Worm (Caenorhabditis elegans) whole organism, midembryonic: Measurements from ENCODE around the gene lgc-39.

ENCODE experiments used
- T22C8.4 ChIP-seq: fragments of 200-800 bp; sonication (Bioruptor generic); IDR thresholded peaks from 2 replicates; pipeline ENCODE4 v1.3.6; 2022; ENCODE audit warnings: missing genetic modification characterization, missing compliant biosample characterization
- cog-1 ChIP-seq: sonication (generic microtip); optimal IDR thresholded peaks from 2 replicates; lab custom pipeline; 2016; ENCODE audit warnings: missing genetic modification characterization, missing compliant biosample characterization
- flt-1 ChIP-seq: fragments of 200-800 bp; sonication (Bioruptor generic); IDR thresholded peaks from 2 replicates; pipeline ENCODE4 v1.3.6; 2022; ENCODE audit warnings: missing genetic modification characterization, missing compliant biosample characterization
- klf-2 ChIP-seq: fragments of 200-800 bp; sonication (Bioruptor generic); conservative IDR thresholded peaks from 2 replicates; pipeline ENCODE4 v1.3.6; 2022; ENCODE audit warnings: missing genetic modification reagents, missing genetic modification characterization, missing compliant biosample characterization
- med-1 ChIP-seq: sonication (generic microtip); optimal IDR thresholded peaks from 2 replicates; lab custom pipeline; 2017; ENCODE audit warnings: missing genetic modification characterization, mild to moderate bottlenecking, missing compliant biosample characterization, antibody characterized with exemption, missing genetic modification reagents; ENCODE audit not compliant: insufficient read depth
- ref-1 ChIP-seq: fragments of 200-800 bp; sonication (Bioruptor generic); conservative IDR thresholded peaks from 2 replicates; pipeline ENCODE4 v1.3.6; 2022; ENCODE audit warnings: missing genetic modification reagents, missing genetic modification characterization, missing compliant biosample characterization
- tab-1 ChIP-seq: fragments of 200-800 bp; sonication (Bioruptor generic); IDR thresholded peaks from 2 replicates; pipeline ENCODE4 v1.3.6; 2022; ENCODE audit warnings: missing genetic modification characterization, missing compliant biosample characterization
- ztf-23 ChIP-seq: fragments of 200-800 bp; sonication (Bioruptor generic); IDR thresholded peaks from 2 replicates; pipeline ENCODE4 v1.3.6; 2022; ENCODE audit warnings: missing genetic modification reagents, missing genetic modification characterization, missing compliant biosample characterization
- ztf-29 ChIP-seq: fragments of 200-800 bp; sonication (Bioruptor generic); IDR thresholded peaks from 2 replicates; pipeline ENCODE4 v1.3.6; 2022; ENCODE audit warnings: missing genetic modification reagents, missing genetic modification characterization, missing compliant biosample characterization

lgc-39 gene

DNA sequence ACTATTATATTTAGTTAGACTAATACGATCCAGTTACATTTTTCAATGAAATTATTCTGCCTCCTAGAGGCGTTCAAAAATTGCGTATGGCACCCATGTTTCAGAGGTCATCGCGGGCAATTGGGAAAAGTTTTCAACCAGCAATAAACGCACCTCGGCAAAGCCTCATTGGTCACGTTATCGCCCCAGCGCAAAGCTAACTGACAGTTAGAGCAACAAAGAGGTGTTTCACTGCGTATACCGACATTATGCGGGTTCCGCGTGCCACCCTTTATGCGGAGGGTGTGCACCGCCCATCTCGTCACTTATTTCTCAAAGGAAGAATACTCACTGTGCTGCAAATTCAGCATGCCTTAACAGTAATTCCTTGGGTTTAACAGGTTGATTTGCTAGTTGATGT, 32.6 kb upstream of the lgc-39 start:
- TF ChIP-seq klf-2 (no peak), ref-1 (GFP tag; lab: Robert Waterston, UW) (no peak), T22C8.4 (GFP tag; lab: Robert Waterston, UW) (no peak)

DNA sequence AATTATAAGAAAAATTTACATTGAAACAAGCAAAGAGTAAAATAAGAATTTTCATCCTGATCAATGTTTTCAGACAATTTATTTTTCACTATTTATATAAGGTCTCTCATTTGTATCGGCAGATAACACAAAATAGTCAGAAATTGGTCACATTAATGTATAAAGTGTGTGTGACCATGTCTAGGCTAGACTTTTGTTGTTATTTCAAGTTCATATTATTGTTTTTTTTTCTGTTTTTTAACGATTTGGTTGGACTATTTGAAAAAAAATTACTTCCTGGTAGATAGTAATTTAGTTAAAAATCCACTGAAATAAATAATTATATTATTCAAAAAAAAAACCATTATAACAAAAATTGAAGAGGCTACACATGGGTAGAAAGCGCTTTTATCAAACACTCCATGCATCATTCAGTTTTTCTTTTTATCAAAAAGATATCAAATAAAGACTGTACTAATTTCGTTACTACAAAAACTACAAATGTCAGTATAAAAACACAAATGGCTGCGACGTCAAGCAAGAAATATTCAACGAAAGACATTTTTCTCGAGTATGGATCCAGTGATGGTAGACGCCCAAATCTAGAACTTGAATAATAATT, 30.0 kb upstream of the lgc-39 start, which contains the start of gene ugt-37:
Gene ugt-37, minus strand, starts transcription at position 69 of the 601 bp plus-strand sequence.
- no peak for TF ChIP-seq T22C8.4 (GFP tag; lab: Robert Waterston, UW)
- no peak for TF ChIP-seq tab-1 (GFP tag; lab: Robert Waterston, UW)
- TF ChIP-seq cog-1 (tag; lab: Kevin White, UChicago): no peak
- no peak for TF ChIP-seq ztf-23 (GFP tag; lab: Robert Waterston, UW)
- TF ChIP-seq klf-2: no peak
- TF ChIP-seq flt-1 (GFP tag; lab: Robert Waterston, UW): no peak
- no peak for TF ChIP-seq ztf-29 (GFP tag; lab: Robert Waterston, UW)
- TF ChIP-seq med-1 (GFP tag; lab: Kevin White, UChicago): no peak

DNA sequence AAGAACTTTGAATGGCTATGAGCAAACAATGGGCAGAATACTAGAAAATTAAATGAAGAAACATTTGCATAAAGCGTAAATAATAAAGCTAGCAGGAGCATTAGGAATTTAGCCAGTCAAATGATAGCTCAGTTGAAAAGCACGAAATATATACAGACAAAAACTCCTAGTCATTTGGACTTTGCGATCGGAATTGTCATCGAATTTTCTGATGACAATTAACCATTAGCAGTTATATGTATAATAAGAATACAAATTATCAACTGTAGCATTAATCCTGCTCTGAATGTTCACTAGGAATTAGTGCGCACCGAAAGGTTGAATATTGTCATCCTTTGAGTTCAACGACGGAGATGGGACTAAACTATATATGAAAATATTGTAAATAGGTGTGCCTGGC, 27.9 kb upstream of the lgc-39 start, which contains the start of gene ugt-38:
Gene ugt-38, minus strand, starts transcription at position 101 of the 400 bp plus-strand sequence.
- TF ChIP-seq T22C8.4 (GFP tag; lab: Robert Waterston, UW): no peak
- no peak for TF ChIP-seq cog-1 (tag; lab: Kevin White, UChicago)
- TF ChIP-seq med-1 (GFP tag; lab: Kevin White, UChicago): no peak
- no peak for TF ChIP-seq ref-1 (GFP tag; lab: Robert Waterston, UW)
- TF ChIP-seq ztf-29 (GFP tag; lab: Robert Waterston, UW): no peak
- TF ChIP-seq ztf-23 (GFP tag; lab: Robert Waterston, UW): no peak
- TF ChIP-seq klf-2: no peak
- TF ChIP-seq flt-1 (GFP tag; lab: Robert Waterston, UW): no peak
- TF ChIP-seq tab-1 (GFP tag; lab: Robert Waterston, UW): no peak

DNA sequence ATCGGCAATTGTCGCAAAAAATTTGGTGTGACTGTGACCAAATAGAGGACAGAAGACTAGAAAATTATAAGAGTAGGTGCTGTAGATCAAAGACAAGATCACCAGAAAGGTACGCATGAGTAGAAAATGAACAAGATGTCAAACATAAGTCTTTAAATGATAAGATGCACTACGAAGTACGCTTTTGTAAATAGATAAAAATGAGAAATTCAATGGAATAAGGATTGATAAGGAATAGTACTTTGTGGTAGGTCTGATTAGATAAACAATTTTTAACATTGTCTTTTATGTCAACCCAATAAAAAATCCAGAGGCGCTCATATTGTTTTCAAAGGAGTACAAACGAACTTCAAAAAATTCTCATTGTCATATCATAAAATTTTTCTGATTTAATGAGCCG, 24.7 kb upstream of the lgc-39 start, which contains the start of gene F10D2.8:
Gene F10D2.8, minus strand, starts transcription at position 145 of the 400 bp plus-strand sequence.
- no peak for TF ChIP-seq T22C8.4 (GFP tag; lab: Robert Waterston, UW)
- TF ChIP-seq klf-2: no peak
- no peak for TF ChIP-seq ref-1 (GFP tag; lab: Robert Waterston, UW)
- TF ChIP-seq flt-1 (GFP tag; lab: Robert Waterston, UW): no peak
- TF ChIP-seq ztf-29 (GFP tag; lab: Robert Waterston, UW): no peak
- no peak for TF ChIP-seq ztf-23 (GFP tag; lab: Robert Waterston, UW)
- TF ChIP-seq cog-1 (tag; lab: Kevin White, UChicago): no peak
- no peak for TF ChIP-seq tab-1 (GFP tag; lab: Robert Waterston, UW)
- TF ChIP-seq med-1 (GFP tag; lab: Kevin White, UChicago): no peak

DNA sequence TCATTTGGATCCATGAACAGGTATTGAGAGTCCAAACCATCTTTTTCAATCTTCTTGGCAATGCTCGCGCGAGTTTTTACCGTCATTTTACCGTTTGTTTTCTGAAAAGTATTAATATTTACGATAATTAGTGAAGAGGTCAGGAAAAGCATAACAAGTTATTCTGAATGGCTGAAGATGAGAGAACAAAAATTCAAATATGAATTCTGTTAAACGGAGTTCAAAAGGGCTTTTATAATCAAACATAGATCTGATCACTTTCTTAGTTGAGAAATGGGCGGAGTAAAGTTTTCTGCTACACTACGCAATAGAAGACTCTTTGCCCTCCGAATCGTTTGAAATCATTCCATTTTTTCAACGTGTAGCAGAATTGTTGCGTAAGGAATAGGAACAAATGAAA, 22.3 kb upstream of the lgc-39 start, which contains the start of gene fat-7:
Gene fat-7, minus strand, starts transcription at position 101 of the 400 bp plus-strand sequence.
- TF ChIP-seq tab-1 (GFP tag; lab: Robert Waterston, UW) (no peak), flt-1 (GFP tag; lab: Robert Waterston, UW) (no peak), klf-2 (no peak), T22C8.4 (GFP tag; lab: Robert Waterston, UW) (no peak), ztf-29 (GFP tag; lab: Robert Waterston, UW) (no peak), ref-1 (GFP tag; lab: Robert Waterston, UW) (no peak), med-1 (GFP tag; lab: Kevin White, UChicago) (no peak), cog-1 (tag; lab: Kevin White, UChicago) (no peak), ztf-23 (GFP tag; lab: Robert Waterston, UW) (no peak)

DNA sequence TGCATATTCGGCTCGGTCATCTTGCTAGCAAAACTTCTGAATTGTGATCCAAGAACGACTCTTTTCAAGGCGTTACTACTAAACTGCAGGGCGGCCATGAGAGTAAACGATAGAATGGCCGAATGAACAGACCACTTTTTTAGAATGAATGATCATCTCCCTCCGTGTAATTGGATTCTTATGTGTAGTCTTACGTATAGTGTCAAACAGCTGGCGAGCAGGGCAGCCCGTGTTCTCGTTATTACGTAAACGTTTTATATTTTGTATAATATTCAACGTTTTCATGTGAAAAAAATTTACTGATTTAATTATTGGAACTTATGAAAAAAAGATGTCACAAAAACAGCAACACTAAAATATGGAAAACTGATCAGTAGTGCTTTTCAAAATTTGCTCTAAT, 19.2 kb upstream of the lgc-39 start, which contains the start of gene F10D2.10:
Gene F10D2.10, minus strand, starts transcription at position 101 of the 400 bp plus-strand sequence.
- TF ChIP-seq T22C8.4 (GFP tag; lab: Robert Waterston, UW): no peak
- TF ChIP-seq flt-1 (GFP tag; lab: Robert Waterston, UW): no peak
- no peak for TF ChIP-seq klf-2
- TF ChIP-seq ref-1 (GFP tag; lab: Robert Waterston, UW): no peak
- TF ChIP-seq cog-1 (tag; lab: Kevin White, UChicago): no peak
- no peak for TF ChIP-seq med-1 (GFP tag; lab: Kevin White, UChicago)

DNA sequence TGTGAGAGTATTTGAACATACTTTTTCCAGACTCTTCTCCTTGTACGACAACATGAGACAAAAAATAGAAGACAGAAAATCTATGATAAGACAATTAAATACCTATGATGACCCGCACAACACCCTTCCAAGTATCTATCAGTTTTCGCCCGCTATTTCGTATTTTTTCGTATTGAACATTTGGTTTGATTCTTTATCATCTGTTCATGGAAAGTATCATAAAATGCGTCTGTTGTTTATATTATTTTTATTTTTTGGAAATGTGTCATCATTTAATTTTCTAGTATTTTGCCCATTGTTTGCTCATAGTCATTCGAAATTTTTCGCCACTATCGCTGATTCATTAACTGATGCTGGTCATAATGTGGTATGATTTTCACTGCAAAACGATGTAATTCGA, 18.2 kb upstream of the lgc-39 start, which contains the start of gene ugt-39:
Gene ugt-39, plus strand, starts transcription at position 54 of the 400 bp plus-strand sequence.
- TF ChIP-seq cog-1 (tag; lab: Kevin White, UChicago): no peak
- no peak for TF ChIP-seq ref-1 (GFP tag; lab: Robert Waterston, UW)
- TF ChIP-seq med-1 (GFP tag; lab: Kevin White, UChicago): no peak
- no peak for TF ChIP-seq klf-2
- TF ChIP-seq flt-1 (GFP tag; lab: Robert Waterston, UW): no peak
- no peak for TF ChIP-seq ztf-29 (GFP tag; lab: Robert Waterston, UW)
- TF ChIP-seq ztf-23 (GFP tag; lab: Robert Waterston, UW): no peak
- no peak for TF ChIP-seq tab-1 (GFP tag; lab: Robert Waterston, UW)
- TF ChIP-seq T22C8.4 (GFP tag; lab: Robert Waterston, UW): no peak

DNA sequence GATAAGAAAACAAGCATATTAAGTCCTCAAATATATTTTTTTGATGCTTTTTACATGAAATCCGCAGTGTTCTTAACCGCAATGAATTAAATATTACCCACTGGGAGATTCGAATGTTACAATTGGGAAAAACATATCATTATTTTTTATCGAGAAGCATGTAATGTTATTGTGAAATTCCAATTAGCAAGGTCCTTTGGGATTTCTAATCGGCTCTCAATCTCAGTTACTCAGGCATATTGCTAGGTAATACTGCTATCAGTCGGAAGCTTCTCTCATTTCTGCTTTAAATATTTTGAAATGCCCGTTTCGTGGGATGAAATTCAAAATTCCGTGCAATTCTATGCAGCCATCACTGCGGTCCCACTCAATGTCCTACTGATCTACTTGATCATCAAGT, 15.9 kb upstream of the lgc-39 start, which contains the start of gene str-204:
Gene str-204, plus strand, starts transcription at position 301 of the 400 bp plus-strand sequence.
- TF ChIP-seq klf-2 (no peak), ztf-23 (GFP tag; lab: Robert Waterston, UW) (no peak), cog-1 (tag; lab: Kevin White, UChicago) (no peak), T22C8.4 (GFP tag; lab: Robert Waterston, UW) (no peak), med-1 (GFP tag; lab: Kevin White, UChicago) (no peak), flt-1 (GFP tag; lab: Robert Waterston, UW) (no peak), ref-1 (GFP tag; lab: Robert Waterston, UW) (no peak), tab-1 (GFP tag; lab: Robert Waterston, UW) (no peak), ztf-29 (GFP tag; lab: Robert Waterston, UW) (no peak)
